Fruit fly (Drosophila melanogaster) Kc167 (cell line): Measurements from ENCODE around the gene CG32855.

Experiments
- Myc ChIP-seq: fragments of >200 bp; optimal IDR thresholded peaks from 2 replicates; lab custom pipeline; 2017; ENCODE audit warnings: missing external identifiers
- Sin3A ChIP-seq: fragments of >200 bp; optimal IDR thresholded peaks from 2 replicates; lab custom pipeline; 2018; ENCODE audit warnings: missing external identifiers
- h ChIP-seq: fragments of >200 bp; optimal IDR thresholded peaks from 3 replicates; lab custom pipeline; 2018; ENCODE audit warnings: missing external identifiers
- insv ChIP-seq: fragments of >200 bp; optimal IDR thresholded peaks from 3 replicates; lab custom pipeline; 2018; ENCODE audit warnings: missing external identifiers
- psq ChIP-seq: fragments of >200 bp; optimal IDR thresholded peaks from 2 replicates; lab custom pipeline; 2017; ENCODE audit warnings: missing external identifiers
- ttk ChIP-seq: sonication (Bioruptor generic); optimal IDR thresholded peaks from 2 replicates; lab custom pipeline; 2017; ENCODE audit warnings: missing external identifiers

The CG32855 gene

DNA sequence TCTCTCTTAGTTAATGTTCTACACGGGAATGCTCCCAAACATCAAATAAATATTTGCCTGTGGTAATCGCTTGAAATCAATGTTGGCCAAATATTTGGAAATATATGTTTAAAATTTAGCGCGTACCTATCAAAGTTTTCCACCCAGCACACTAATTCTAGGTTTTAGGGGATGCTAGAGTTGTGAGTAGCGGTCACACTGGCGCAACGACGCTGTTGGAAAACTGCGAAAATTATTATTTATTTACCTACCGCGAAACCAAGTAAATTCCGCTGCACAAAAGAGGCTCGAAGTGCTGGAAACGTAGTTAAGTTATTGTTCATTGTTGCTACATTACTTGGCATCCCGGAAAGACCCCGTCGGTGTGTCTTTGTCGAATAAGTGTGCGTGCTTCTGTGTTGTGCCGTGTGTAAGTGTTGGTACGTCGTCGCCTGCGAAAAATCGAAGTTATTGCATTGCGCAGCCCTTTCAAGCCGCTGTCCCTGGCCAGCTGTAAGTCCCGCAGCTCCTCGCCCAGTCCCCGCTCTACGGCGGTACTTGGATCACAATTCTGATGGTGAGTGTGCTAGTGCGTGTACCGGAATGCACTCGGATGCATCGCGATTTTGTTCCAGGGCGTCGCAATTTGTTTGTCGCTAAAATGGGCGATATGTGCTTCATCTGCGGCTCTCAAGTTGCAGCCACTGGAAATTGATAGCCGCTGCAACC, 30.0 kb downstream of the CG32855 start, which contains the start of gene msps:
Gene msps, plus strand, starts transcription at position 181 of the 708 bp plus-strand sequence.
- TF ChIP-seq ttk (no peak), insv (lab: Kevin White, UChicago) (no peak), Myc (lab: Kevin White, UChicago) (no peak), Sin3A (no peak), psq (lab: Kevin White, UChicago) (no peak), h (lab: Kevin White, UChicago) (no peak)

DNA sequence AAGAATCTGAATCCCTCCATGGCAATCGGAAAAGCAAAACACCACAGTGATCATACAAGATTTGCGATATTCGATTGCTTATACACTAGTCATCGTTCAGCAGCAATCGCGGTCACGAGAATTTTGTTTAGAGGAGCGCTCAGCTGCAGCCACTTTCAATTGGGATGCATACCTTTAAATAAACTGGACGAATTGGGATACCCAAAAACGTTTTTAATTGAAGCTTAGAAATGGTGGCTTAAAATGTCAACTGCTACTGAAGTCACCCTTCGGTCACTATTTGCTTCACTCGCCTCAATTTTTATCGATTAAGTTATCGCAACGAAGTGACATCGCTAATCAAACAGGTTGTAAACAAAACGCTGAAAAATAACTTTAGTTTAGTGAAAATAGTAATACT, 31.4 kb downstream of the CG32855 start, which contains the start of the genes IKKbeta and CG5013:
Gene IKKbeta, minus strand, starts transcription at position 53 of the 400 bp plus-strand sequence.
Gene CG5013, plus strand, starts transcription at position 302 of the 400 bp plus-strand sequence.
- TF ChIP-seq insv (lab: Kevin White, UChicago) = no peak
- no peak for TF ChIP-seq psq (lab: Kevin White, UChicago)
- no peak for TF ChIP-seq ttk
- TF ChIP-seq Myc (lab: Kevin White, UChicago) = no peak
- TF ChIP-seq h (lab: Kevin White, UChicago) = no peak
- TF ChIP-seq Sin3A = no peak

DNA sequence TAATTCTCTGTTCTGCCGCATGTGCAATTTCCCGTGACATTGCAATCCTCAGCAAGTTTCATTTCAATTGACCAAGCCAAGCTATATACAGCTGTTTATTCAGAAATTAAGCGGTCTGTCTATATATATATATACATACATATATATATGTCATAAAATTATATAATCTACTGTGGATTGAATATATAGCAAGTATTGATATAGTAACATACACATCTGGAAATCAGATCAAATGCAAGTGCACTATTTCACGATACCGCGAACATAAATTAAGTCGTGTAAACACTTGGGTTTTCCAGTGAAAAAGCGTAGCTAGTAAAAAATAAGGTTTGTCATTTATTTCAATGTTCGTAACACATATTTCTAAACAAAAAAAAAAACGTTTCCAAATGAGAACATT, 34.8 kb downstream of the CG32855 start, which contains the start of gene Jhbp5:
Gene Jhbp5, minus strand, starts transcription at position 101 of the 400 bp plus-strand sequence.
- TF ChIP-seq insv (lab: Kevin White, UChicago) = no peak
- TF ChIP-seq Myc (lab: Kevin White, UChicago) = no peak
- TF ChIP-seq Sin3A = no peak
- no peak for TF ChIP-seq ttk
- no peak for TF ChIP-seq psq (lab: Kevin White, UChicago)

DNA sequence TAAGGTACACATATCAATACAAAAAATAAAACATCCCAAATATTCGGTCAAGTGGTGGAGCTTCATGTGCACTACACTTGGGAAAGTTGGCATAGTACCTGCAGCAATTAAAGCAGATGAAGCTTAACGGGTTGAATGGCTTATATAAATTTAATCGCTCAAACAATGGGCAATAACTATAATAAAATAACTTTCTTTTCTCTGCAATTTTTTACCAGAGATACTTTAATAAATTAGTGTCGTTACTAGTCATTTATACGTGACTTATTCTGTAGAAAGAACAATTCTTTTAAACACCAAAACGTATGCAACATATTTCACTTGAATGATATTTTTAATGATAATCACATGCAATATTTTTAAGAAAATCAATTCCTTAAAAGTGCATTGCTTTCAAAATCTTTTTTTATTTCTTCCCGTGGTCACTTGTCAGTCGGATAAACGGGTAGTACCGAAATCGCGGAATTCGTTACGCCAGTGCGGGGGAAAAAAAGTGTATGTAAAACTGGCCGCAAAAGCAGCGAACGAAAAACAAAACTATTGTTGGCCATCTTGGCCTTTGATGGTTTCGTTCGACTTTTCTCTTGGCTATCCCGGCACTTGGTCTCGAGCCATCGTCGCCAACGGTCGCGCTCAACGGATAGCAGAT, 37.8 kb downstream of the CG32855 start, which contains the start of gene Jhbp4:
Gene Jhbp4, plus strand, starts transcription at position 599 of the 649 bp plus-strand sequence.
- TF ChIP-seq psq (lab: Kevin White, UChicago) = no peak
- TF ChIP-seq ttk = no peak
- TF ChIP-seq h (lab: Kevin White, UChicago) = no peak
- TF ChIP-seq Myc (lab: Kevin White, UChicago) = no peak
- no peak for TF ChIP-seq Sin3A
- no peak for TF ChIP-seq insv (lab: Kevin White, UChicago)

DNA sequence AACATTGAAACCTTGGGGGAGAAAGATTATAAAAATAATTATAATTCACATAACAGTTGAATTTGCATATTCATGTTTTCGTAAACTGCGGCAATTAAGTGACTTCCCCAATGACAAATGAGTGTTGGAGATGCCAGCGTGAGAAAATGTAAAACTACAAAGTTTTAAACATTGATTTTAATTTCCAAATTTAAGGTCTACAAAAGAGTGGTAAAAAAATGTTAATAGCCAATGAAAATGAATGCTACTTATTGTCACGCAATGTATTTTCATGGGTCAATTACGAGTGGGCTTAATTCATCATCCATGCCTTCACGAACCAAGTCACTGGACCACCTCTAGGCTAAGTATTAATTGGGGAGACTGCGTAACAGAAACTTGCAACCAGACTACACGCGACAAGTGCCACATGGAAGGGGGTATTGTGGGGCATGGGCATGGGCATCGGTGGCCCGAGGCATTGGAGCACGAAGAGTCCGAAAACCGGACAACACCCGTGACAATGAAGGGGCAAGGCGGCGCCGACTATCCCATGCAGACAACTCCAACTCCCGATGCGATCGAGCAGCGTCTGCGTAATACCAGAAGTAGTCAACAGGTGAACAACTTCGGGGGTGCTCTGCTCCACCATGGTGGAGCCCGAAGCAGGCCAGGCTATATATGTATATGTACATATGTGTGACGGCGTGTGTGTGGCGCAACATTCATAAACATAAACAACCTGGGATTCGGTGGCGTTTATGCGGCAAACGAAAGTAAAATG, 38.5 kb downstream of the CG32855 start:
- TF ChIP-seq Sin3A (no peak), insv (lab: Kevin White, UChicago) (no peak), Myc (lab: Kevin White, UChicago) (no peak), ttk (no peak), psq (lab: Kevin White, UChicago) (no peak), h (lab: Kevin White, UChicago) (no peak)

DNA sequence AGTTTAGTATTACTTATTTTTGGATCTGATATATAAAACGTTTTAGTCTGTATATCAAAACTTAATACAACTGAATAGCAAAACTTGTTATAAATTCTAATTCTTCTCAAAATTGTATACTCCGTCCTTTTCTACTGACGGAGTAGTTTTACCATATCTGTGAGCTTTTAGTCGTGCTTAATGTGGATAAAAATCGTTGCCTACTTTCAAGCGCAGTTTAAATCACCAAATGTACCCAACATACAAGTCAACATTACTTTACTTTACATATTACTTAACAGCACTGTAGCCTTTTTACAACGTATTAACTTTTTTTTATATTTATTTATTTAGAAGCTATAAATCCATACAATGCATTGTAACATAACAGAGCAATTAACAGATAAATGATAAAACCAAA, 39.9 kb downstream of the CG32855 start:
- no peak for TF ChIP-seq psq (lab: Kevin White, UChicago)
- no peak for TF ChIP-seq Sin3A
- no peak for TF ChIP-seq Myc (lab: Kevin White, UChicago)
- no peak for TF ChIP-seq ttk
- TF ChIP-seq h (lab: Kevin White, UChicago) = no peak
- TF ChIP-seq insv (lab: Kevin White, UChicago) = no peak

DNA sequence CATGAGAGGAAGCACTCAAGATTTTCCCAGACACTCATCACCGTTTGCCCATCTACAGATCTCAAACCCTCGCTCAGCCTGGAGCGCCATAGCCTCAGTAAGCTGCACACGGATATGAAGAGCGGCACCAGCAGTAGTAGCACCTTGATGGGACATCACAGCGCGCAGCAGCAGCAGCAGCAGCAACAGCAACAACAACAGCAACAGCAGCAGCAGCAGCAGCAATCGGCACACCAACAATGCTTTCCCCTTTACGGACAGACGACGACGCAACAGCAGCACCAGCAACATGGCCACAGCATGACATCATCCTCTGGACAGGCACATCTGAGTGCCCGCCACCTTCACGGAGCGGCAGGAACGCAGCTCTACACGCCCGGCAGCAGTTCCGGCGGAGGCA, 41.2 kb downstream of the CG32855 start:
- TF ChIP-seq psq (lab: Kevin White, UChicago) (no peak), h (lab: Kevin White, UChicago) (no peak), Sin3A (no peak), insv (lab: Kevin White, UChicago) (no peak), ttk (no peak), Myc (lab: Kevin White, UChicago) (no peak)

DNA sequence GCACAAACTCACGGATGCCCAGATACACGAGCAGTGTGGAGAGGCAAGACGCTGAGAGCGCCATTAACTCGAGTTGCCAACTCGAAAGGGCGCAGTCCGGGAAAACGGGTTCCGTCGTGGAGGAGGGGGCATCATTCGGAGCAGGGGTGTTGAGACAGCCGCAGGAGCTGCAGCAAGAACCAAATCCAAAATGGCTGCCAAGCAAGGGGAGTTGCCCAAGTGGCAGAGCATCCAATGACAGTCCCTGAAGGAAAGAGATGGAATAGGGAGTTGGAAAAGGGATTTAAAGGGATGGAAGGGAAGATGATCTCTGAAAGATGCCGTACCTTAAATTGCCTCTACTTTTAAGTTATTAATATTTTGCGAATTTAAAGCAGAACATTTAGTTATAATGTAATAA, 42.7 kb downstream of the CG32855 start:
- TF ChIP-seq psq (lab: Kevin White, UChicago) (no peak), Myc (lab: Kevin White, UChicago) (no peak)

DNA sequence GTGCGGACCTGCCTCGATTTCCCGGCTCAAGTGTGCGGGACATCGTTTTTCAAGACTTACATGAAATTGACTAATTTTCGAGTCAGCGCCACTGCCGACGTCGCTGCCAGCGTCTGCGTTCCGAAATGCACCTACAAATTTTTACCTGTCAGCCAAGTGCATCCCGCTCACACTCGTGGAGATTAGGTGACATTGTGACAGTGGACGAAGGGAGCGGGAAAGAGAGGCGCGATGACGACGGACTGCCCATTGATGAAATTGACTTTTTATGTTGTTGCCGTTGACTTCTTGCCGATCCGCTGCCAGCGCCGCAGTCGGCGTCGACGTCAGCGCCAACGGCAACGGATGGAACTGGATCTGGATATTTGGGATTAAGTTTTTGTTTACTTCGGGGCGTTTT, 46.6 kb downstream of the CG32855 start:
- TF ChIP-seq insv (lab: Kevin White, UChicago) (no peak), h (lab: Kevin White, UChicago) (no peak), psq (lab: Kevin White, UChicago) (no peak), Sin3A (no peak)

DNA sequence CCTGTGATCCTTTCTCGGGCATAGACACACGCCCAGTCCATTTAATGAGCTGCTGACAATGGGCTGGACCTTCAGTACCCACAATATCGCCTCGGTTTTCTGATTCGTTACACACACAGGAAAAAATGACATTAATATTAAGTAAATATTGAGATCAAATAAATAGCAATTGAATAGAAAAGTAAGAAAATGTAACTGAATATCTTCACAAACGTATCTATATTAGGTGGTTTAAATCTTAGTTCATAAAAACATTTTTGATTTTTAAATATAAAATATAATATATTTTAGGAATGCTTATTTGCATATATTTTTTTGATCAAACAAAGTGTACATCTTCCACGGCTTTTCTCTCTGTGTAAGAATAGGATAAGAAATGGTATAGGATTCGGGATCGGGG, 47.1 kb downstream of the CG32855 start:
- TF ChIP-seq Sin3A (no peak), h (lab: Kevin White, UChicago) (no peak), ttk (no peak), Myc (lab: Kevin White, UChicago) (no peak), insv (lab: Kevin White, UChicago) (no peak)

DNA sequence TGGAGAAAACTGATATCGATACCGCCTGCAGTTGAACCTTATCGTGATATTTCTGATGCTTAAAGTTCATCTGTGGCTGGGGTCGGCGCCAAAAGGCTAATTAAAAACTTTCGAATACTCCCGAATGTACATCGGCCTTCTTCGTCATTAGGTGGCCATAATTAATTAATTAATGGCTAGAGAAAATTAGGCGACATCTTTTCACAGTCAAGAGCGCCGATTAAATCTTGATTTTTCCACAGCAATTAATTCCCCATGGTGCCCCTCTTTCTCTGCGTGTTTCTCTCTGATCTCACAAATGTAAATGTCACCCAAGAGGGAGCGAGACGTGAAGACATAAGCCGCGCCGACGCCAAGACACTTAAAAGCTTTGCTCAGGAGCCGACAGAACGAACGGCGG, 50.3 kb downstream of the CG32855 start:
- TF ChIP-seq psq (lab: Kevin White, UChicago) (no peak), ttk (no peak), Sin3A (no peak), Myc (lab: Kevin White, UChicago) (no peak), h (lab: Kevin White, UChicago) (no peak), insv (lab: Kevin White, UChicago) (no peak)

DNA sequence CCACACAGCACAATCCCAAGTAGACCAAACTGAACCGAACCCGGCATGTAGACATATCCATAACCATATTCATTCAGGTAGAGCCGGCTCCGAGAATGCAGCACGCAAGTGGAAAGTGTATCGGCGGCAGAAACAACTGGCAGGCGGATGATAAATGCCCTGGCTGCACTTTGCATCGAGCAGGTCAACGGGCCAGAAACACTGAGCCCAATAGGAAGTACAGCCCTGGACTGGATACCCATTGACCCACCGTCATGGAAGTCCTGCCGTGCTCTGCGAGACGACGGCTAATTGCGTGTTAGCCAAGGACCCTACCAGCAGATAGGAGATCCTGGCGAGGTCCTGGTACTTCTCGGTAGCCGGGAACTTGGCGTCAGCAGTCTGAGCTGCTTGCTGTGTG, 51.2 kb downstream of the CG32855 start:
- TF ChIP-seq insv (lab: Kevin White, UChicago) = no peak
- TF ChIP-seq Myc (lab: Kevin White, UChicago) = no peak
- no peak for TF ChIP-seq Sin3A
- TF ChIP-seq psq (lab: Kevin White, UChicago) = no peak
- TF ChIP-seq h (lab: Kevin White, UChicago) = no peak
- TF ChIP-seq ttk = no peak
